Worm (Caenorhabditis elegans) whole organism, early embryonic: Measurements from ENCODE around the gene alh-3.

ENCODE experiments used
- ama-1 ChIP-seq: fragments of 150-350 bp; optimal IDR thresholded peaks from 2 replicates; lab custom pipeline; 2014
- ceh-13 ChIP-seq: fragments of 200-800 bp; sonication (Bioruptor generic); optimal IDR thresholded peaks from 2 replicates; lab custom pipeline; 2018; ENCODE audit warnings: mild to moderate bottlenecking, missing genetic modification characterization, missing compliant biosample characterization
- pes-1 ChIP-seq: fragments of 200-800 bp; sonication (Bioruptor generic); IDR thresholded peaks from 2 replicates; pipeline ENCODE4 v1.3.6; 2022; ENCODE audit warnings: missing genetic modification reagents, missing genetic modification characterization, missing compliant biosample characterization
- sea-1 ChIP-seq: fragments of 200-800 bp; sonication (Bioruptor generic); conservative IDR thresholded peaks from 2 replicates; pipeline ENCODE4 v1.3.6; 2022; ENCODE audit warnings: missing genetic modification characterization, missing compliant biosample characterization

DNA sequence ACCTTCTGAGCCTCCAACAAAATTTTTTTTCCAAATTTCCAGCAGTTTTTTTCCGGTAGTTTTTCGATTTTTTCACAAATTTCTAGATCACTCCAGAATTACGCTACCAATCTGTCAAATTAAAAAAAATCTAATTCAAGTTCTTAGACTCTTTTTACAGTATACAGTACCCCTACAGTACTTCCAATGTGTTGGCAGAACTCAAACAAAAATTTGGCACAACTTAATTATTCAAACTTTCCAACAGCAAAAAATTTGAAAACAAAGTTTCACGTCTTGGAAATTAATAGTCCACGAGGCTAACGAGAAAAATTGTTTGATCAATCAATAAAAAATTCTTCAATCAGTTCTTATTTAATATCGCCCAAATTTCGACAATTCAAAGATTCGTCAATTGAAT is 27.4 kb downstream of the alh-3 start, which contains the start of gene F36H1.3:
- no peak for TF ChIP-seq ama-1
- TF ChIP-seq ceh-13 (GFP tag; lab: Kevin White, UChicago), result no peak
- no peak for TF ChIP-seq sea-1 (GFP tag; lab: Robert Waterston, UW)
- no peak for TF ChIP-seq pes-1 (GFP tag; lab: Robert Waterston, UW)
